Worm (Caenorhabditis elegans) whole organism, L1 larva: ENCODE results near the gene F11G11.15.

ENCODE experiments used
- aly-2 ChIP-seq: fragments of 150-350 bp; optimal IDR thresholded peaks from 2 replicates; lab custom pipeline; 2014; ENCODE audit warnings: missing biosample characterization, missing genetic modification characterization
- lin-13 ChIP-seq: fragments of 150-350 bp; optimal IDR thresholded peaks from 2 replicates; lab custom pipeline; 2014; ENCODE audit warnings: missing biosample characterization, missing genetic modification reagents, missing genetic modification characterization
- mdl-1 ChIP-seq, 2 experiments: fragments of 150-350 bp; optimal IDR thresholded peaks; 2 replicates each; lab custom pipeline; 2014 to 2017; ENCODE audit warnings: missing biosample characterization in 2 of 2, missing genetic modification characterization in 2 of 2, inconsistent platforms in 1 of 2

DNA sequence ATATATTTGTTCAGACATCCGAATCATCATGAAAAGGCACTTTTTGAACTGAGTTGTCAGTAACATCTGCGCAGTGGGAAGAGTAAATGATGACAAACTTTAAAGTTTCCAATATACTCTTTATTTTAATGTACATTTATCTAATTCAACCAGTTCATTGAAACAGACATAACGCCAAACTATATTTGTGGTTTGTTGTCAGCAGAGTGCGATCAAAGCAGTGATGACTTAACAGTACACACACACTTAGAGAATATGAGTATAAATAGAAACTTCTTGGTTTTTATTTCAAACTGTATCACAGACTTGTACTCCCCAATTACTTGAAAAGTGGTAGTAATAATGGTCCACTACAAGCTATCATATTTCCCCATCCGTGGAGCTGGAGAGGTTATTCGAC, 8.8 kb downstream of the F11G11.15 start, which contains the start of gene gst-8:
- TF ChIP-seq lin-13 (GFP tag; lab: Kevin White, UChicago): no peak
- no peak for TF ChIP-seq mdl-1 (tag; optimal IDR thresholded peaks at IDR 0.05; lab: Kevin White, UChicago)
- no peak for TF ChIP-seq aly-2 (tag; lab: Kevin White, UChicago)
